Worm (Caenorhabditis elegans): ENCODE measurements around the gene sdz-33.
A peak's percentile ranks its signal among the peaks of the same experiment; 100 is the strongest.

The sdz-33 gene

DNA sequence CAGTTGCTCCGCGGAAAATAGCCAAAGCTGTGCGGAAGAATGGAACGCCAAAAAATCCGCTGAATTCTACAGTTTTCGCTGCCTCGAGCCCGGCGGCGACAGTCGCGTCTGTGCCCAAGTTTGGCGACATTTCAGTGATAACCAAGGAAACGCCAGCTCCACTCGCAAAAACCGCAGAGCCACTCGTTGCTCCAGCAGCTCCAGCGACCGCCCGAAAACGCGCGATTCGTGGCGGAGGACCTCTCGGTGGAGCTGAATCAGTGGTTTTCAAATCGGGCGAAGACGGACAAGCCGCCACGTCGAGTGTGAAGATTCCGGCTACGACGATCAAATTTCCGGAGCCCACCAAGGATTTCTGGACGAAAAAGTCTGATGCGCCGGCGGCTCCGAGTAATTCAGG, 9.0 kb downstream of the sdz-33 start:
- TF ChIP-seq flt-1 (GFP tag; IDR thresholded peaks at IDR 0.05) (no peak), pes-1 (GFP tag; IDR thresholded peaks at IDR 0.05) (no peak), tbx-11 (GFP tag; IDR thresholded peaks at IDR 0.05) (no peak), ceh-13 (GFP tag; optimal IDR thresholded peaks at IDR 0.05) (no peak), hnd-1 (tag; optimal IDR thresholded peaks at IDR 0.05) (no peak), ceh-36 (tag; optimal IDR thresholded peaks at IDR 0.05) (no peak), tbx-37 (GFP tag; conservative IDR thresholded peaks at IDR 0.05) (no peak), F13C5.2 (tag; optimal IDR thresholded peaks at IDR 0.05) (no peak), B0310.2 (tag; optimal IDR thresholded peaks at IDR 0.05) (no peak), hmg-4 (GFP tag; optimal IDR thresholded peaks at IDR 0.05) (no peak), sea-1 (GFP tag; conservative IDR thresholded peaks at IDR 0.05) (no peak), tra-4 (tag; optimal IDR thresholded peaks at IDR 0.05) (no peak), scrt-1 (GFP tag; IDR thresholded peaks at IDR 0.05) (no peak), ets-7 (tag; optimal IDR thresholded peaks at IDR 0.05) (no peak), ama-1 (optimal IDR thresholded peaks at IDR 0.05) (no peak), hmbx-1 (tag; optimal IDR thresholded peaks at IDR 0.05) (no peak)

ce11 chrIII:11917090-11917489, 9.8 kb downstream of the sdz-33 start:
- TF ChIP-seq B0310.2 (tag; optimal IDR thresholded peaks at IDR 0.05) (peak; percentile 9), hmg-4 (GFP tag; optimal IDR thresholded peaks at IDR 0.05) (peak; percentile 16), pes-1 (GFP tag; IDR thresholded peaks at IDR 0.05) (peak; percentile 39; the same call in 1 of the 2 replicates), hmbx-1 (tag; optimal IDR thresholded peaks at IDR 0.05) (no peak)

- TF ChIP-seq tra-4 (tag; optimal IDR thresholded peaks at IDR 0.05) (no peak), ceh-36 (tag; optimal IDR thresholded peaks at IDR 0.05) (no peak), F13C5.2 (tag; optimal IDR thresholded peaks at IDR 0.05) (no peak), flt-1 (GFP tag; IDR thresholded peaks at IDR 0.05) (no peak), pes-1 (GFP tag; IDR thresholded peaks at IDR 0.05) (no peak), scrt-1 (GFP tag; IDR thresholded peaks at IDR 0.05) (no peak), sea-1 (GFP tag; conservative IDR thresholded peaks at IDR 0.05) (no peak), ceh-13 (GFP tag; optimal IDR thresholded peaks at IDR 0.05) (no peak), hmbx-1 (tag; optimal IDR thresholded peaks at IDR 0.05) (no peak), hnd-1 (tag; optimal IDR thresholded peaks at IDR 0.05) (no peak), B0310.2 (tag; optimal IDR thresholded peaks at IDR 0.05) (no peak), hmg-4 (GFP tag; optimal IDR thresholded peaks at IDR 0.05) (no peak), aly-1 (tag; optimal IDR thresholded peaks at IDR 0.05) (no peak), ama-1 (optimal IDR thresholded peaks at IDR 0.05) (no peak), tbx-11 (GFP tag; IDR thresholded peaks at IDR 0.05) (no peak)
These were observed 10.2 kb downstream of the sdz-33 start for ce11 chrIII:11917525-11917924.

DNA sequence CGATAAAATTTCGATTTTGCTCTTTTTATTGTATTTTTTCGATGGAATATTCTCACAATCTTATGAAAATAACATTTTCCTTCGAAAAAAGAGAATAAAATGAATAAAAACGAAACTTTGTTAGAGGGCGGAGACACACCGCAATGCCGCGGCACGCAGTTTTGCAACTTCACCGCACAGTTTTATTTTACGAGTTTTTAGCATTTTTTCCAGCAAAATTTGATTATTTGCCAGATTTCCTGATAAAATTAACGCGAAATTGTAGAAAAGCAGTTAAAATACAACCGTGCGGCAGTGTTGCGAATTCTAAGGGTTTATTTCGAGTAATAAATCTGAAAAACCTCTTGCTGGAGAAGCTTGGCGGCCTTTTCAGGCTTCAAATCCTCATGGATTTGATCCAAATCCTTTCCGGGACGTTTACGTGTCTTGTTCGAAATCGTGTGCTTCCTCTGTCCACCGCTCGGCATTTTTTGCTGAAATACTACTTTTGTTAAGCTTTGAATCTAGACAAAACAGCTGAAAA, 11.0 kb downstream of the sdz-33 start, which contains the start of gene znf-593:
TSS of gene znf-593 (minus strand) at position 473 of the 523 bp plus-strand sequence.
- TF ChIP-seq scrt-1 (GFP tag; IDR thresholded peaks at IDR 0.05) (no peak), flt-1 (GFP tag; IDR thresholded peaks at IDR 0.05) (0 out of 2 replicates have a peak, but pooled peaks have one; percentile 7), sea-1 (GFP tag; conservative IDR thresholded peaks at IDR 0.05) (0 out of 2 replicates have a peak, but pooled peaks have one; percentile 24), ama-1 (optimal IDR thresholded peaks at IDR 0.05) (peak; percentile 81)

- TF ChIP-seq ceh-13 (GFP tag; optimal IDR thresholded peaks at IDR 0.05) (no peak), tbx-37 (GFP tag; conservative IDR thresholded peaks at IDR 0.05) (no peak), flt-1 (GFP tag; IDR thresholded peaks at IDR 0.05) (no peak), tra-4 (tag; optimal IDR thresholded peaks at IDR 0.05) (no peak), hnd-1 (tag; optimal IDR thresholded peaks at IDR 0.05) (no peak), sea-1 (GFP tag; conservative IDR thresholded peaks at IDR 0.05) (no peak), scrt-1 (GFP tag; IDR thresholded peaks at IDR 0.05) (no peak), F13C5.2 (tag; optimal IDR thresholded peaks at IDR 0.05) (no peak), ceh-36 (tag; optimal IDR thresholded peaks at IDR 0.05) (no peak), ets-7 (tag; optimal IDR thresholded peaks at IDR 0.05) (no peak)
These were observed 13.0 kb downstream of the sdz-33 start, which contains the start of the genes ccf-1 and trap-4 for ce11 chrIII:11920187-11920785. Gene ccf-1, minus strand, starts transcription at chrIII:11920237. Gene trap-4, plus strand, starts transcription at chrIII:11920735.

DNA sequence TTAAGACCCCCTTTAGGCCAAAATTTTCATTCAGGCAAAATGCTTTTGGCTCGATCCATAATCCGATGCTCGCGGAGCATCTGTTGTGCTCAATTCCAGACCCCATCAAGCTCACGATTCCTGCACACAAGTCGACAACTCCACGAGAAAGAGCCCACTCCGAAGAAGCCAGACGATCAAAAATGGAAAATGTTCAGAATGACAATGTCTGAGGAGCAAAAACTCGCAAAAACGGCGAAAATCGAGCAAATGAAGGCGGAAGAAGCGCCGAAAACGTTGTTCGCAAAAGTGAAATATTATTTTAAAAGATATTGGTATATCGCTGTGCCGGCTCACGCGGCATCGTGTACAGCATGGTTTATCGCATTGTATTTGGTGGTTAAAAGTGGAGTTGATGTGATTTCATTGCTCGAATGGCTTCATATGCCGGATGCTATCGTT, 14.4 kb downstream of the sdz-33 start, which contains the start of gene Y56A3A.22:
TSS of gene Y56A3A.22 (plus strand) at position 35 of the 441 bp plus-strand sequence.
- TF ChIP-seq ama-1 (optimal IDR thresholded peaks at IDR 0.05) = peak; percentile 85
- TF ChIP-seq F13C5.2 (tag; optimal IDR thresholded peaks at IDR 0.05) = no peak
- no peak for TF ChIP-seq sea-1 (GFP tag; conservative IDR thresholded peaks at IDR 0.05)
- TF ChIP-seq flt-1 (GFP tag; IDR thresholded peaks at IDR 0.05) = no peak
- no peak for TF ChIP-seq hnd-1 (tag; optimal IDR thresholded peaks at IDR 0.05)
- TF ChIP-seq ets-7 (tag; optimal IDR thresholded peaks at IDR 0.05) = no peak
- TF ChIP-seq ceh-13 (GFP tag; optimal IDR thresholded peaks at IDR 0.05) = no peak
- TF ChIP-seq B0310.2 (tag; optimal IDR thresholded peaks at IDR 0.05) = peak; percentile 33
- TF ChIP-seq hmg-4 (GFP tag; optimal IDR thresholded peaks at IDR 0.05) = peak; percentile 15

ce11 chrIII:11923586-11923985, 16.3 kb downstream of the sdz-33 start, which contains the start of gene nft-1:
Gene nft-1, plus strand, starts transcription at chrIII:11923886.
- TF ChIP-seq hnd-1 (tag; optimal IDR thresholded peaks at IDR 0.05) (no peak), hmg-4 (GFP tag; optimal IDR thresholded peaks at IDR 0.05) (no peak), tbx-11 (GFP tag; IDR thresholded peaks at IDR 0.05) (no peak), F13C5.2 (tag; optimal IDR thresholded peaks at IDR 0.05) (no peak), pes-1 (GFP tag; IDR thresholded peaks at IDR 0.05) (no peak), hmbx-1 (tag; optimal IDR thresholded peaks at IDR 0.05) (no peak), ceh-13 (GFP tag; optimal IDR thresholded peaks at IDR 0.05) (no peak), aly-1 (tag; optimal IDR thresholded peaks at IDR 0.05) (no peak), scrt-1 (GFP tag; IDR thresholded peaks at IDR 0.05) (no peak)

Measured in whole organism, early embryonic.